Fruit fly (Drosophila melanogaster): ENCODE results near the gene CG43925.
"Not testable (repeated sequence)": the region's sequence is repeated elsewhere in the genome, so short reads cannot be mapped to it uniquely, and the experiment has no call there.

DNA sequence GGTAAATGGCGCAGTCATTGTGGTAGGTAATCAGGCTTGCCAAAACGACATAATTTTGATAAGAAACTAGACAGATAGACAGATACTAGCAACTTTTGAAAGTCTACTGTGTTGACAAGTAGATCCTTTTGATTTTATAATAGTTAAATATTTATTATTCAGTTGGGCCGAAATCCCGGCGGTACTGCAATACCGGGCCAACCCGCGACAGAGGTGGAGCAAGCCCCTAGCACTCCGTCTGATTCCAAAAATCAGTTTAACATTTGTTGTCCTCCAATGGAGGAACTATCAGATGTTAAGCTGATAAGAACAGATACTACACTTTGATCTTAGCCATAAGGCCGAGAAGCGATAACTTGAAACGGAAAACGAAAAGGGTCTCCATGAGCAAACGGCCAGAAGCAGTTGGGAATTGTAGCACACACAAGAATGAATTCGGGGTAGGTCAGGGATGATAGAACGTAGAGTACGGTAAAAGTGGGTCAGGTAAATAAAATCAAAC lies 35.6 kb downstream of the CG43925 start, which contains the start of gene CG15482:
- TF ChIP-seq CG8478 (optimal IDR thresholded peaks at IDR 0.05); pan (optimal IDR thresholded peaks at IDR 0.05); EcR (GFP tag; optimal IDR thresholded peaks at IDR 0.05); Dll (optimal IDR thresholded peaks at IDR 0.05): not testable (repeated sequence)

Measured in whole organism.